Worm (Caenorhabditis elegans): ENCODE data around the gene rpn-3.

DNA sequence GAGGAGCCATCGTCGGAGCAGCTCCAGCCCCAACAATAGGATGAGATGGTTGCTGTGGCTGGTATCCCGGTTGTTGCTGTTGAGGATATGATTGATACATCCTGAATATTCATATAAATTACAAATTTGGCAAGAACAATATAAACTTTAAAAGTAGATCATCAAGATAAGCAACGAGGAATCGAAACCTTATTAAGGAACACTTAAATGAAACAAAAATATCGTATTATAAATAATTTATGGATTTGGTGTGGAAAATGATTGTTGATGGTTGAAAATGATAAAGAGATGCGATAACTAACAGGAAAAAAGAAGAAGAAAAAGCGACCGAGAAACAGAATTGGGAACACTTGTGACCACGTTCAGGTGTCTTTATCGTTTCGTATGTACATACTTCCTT is 7.8 kb upstream of the rpn-3 start, which contains the start of gene pqn-96:
- no peak for TF ChIP-seq snpc-4 (tag; optimal IDR thresholded peaks at IDR 0.05)
- no peak for TF ChIP-seq fkh-8 (tag; optimal IDR thresholded peaks at IDR 0.05)
- no peak for TF ChIP-seq pag-3 (tag; optimal IDR thresholded peaks at IDR 0.05; ENCODE audit: borderline replicate concordance, insufficient read depth)
- no peak for TF ChIP-seq nhr-12 (tag; optimal IDR thresholded peaks at IDR 0.05)

All from whole organism, L1 larva.